Fruit fly (Drosophila melanogaster) whole organism, pupa: Measurements from ENCODE around the gene CG9986.

Source experiments
- CG13204 ChIP-seq: fragments of 200-800 bp; sonication (Bioruptor generic); optimal IDR thresholded peaks from 2 replicates; lab custom pipeline; 2018; ENCODE audit warnings: missing biosample characterization, mild to moderate bottlenecking, missing genetic modification characterization, moderate library complexity
- CG14655 ChIP-seq: fragments of 200-800 bp; sonication (Bioruptor generic); optimal IDR thresholded peaks from 3 replicates; lab custom pipeline; 2017; ENCODE audit warnings: mild to moderate bottlenecking, missing biosample characterization, missing genetic modification reagents, missing genetic modification characterization
- CG4496 ChIP-seq: fragments of 200-800 bp; sonication (Bioruptor generic); IDR thresholded peaks from 3 replicates; pipeline ENCODE4 v1.3.6; 2022; ENCODE audit warnings: missing biosample characterization, missing genetic modification characterization
- D1 ChIP-seq: fragments of 200-800 bp; sonication (Bioruptor generic); optimal IDR thresholded peaks from 2 replicates; lab custom pipeline; 2018; ENCODE audit warnings: missing biosample characterization, mild to moderate bottlenecking, missing genetic modification characterization, moderate library complexity
- Ets98B ChIP-seq: fragments of 200-800 bp; sonication (Bioruptor generic); IDR thresholded peaks from 2 replicates; pipeline ENCODE4 v1.3.6; 2022; ENCODE audit warnings: missing biosample characterization, missing genetic modification characterization
- Pif1A ChIP-seq: fragments of 200-800 bp; sonication (Bioruptor generic); optimal IDR thresholded peaks from 3 replicates; lab custom pipeline; 2016; ENCODE audit warnings: missing biosample characterization, missing genetic modification characterization
- Snoo ChIP-seq: fragments of 200-800 bp; sonication (Bioruptor generic); optimal IDR thresholded peaks from 3 replicates; lab custom pipeline; 2017; ENCODE audit warnings: missing biosample characterization, mild to moderate bottlenecking, missing genetic modification characterization, inconsistent platforms
- fd96Ca ChIP-seq: fragments of 200-800 bp; sonication (Bioruptor generic); IDR thresholded peaks from 3 replicates; pipeline ENCODE4 v1.3.6; 2022; ENCODE audit warnings: missing biosample characterization, missing genetic modification characterization
- rn ChIP-seq: fragments of 200-800 bp; sonication (Bioruptor generic); IDR thresholded peaks from 2 replicates; pipeline ENCODE4 v1.3.6; 2022; ENCODE audit warnings: missing biosample characterization, missing genetic modification characterization

DNA sequence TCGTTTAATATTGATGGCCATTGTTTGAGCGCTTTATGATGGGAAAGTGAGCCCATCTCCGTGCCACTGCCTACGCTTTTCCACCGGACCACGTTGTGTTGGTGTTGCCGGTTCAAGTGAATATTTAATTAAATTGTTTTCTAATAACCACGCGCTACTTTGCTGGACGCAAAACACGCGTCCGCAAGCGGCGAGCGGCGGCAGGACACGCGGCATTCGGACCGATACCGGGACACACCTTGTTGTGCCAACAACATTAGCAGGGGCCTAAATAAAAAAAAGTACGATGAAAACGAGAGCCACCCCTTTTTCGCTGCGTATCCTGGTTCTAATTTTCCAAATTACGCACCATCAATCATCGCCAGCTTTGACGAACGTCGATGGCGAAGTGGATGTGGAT lies 10.0 kb upstream of the CG9986 start:
- TF ChIP-seq Snoo, result no peak
- no peak for TF ChIP-seq Pif1A (GFP tag; lab: Kevin White, UChicago)
- TF ChIP-seq Ets98B (GFP tag; lab: Robert Waterston, UW), result no peak
- TF ChIP-seq fd96Ca (GFP tag; lab: Robert Waterston, UW), result no peak
- TF ChIP-seq CG13204 (GFP tag; lab: Kevin White, UChicago), result no peak
- TF ChIP-seq rn, result no peak
- TF ChIP-seq CG4496 (GFP tag; lab: Robert Waterston, UW), result no peak
- TF ChIP-seq D1 (tag; lab: Kevin White, UChicago), result no peak
- no peak for TF ChIP-seq CG14655 (GFP tag; lab: Kevin White, UChicago)
